Fruit fly (Drosophila melanogaster): ENCODE results near the gene CG7653.

DNA sequence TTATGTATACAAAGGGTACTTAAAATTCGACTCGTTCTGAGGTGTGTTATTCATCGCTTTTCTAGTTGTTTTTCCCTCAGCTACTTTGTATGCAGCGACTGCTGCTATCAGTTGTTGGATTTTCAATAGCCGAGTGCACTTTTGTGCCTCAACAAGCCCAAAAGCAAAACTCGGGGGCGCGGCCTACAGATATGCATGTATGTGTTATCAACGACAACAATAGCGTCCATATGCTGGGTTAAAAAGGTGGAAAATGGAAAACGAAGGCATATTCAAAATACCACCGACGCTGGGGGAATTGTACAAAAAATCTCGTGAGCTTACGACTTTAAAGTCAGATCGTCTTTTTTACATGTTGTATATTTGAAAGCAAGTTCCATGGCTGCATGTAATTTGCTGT is 33.4 kb downstream of the CG7653 start:
- no peak for TF ChIP-seq Hnf4 (GFP tag; optimal IDR thresholded peaks at IDR 0.05)
- TF ChIP-seq fru (GFP tag; optimal IDR thresholded peaks at IDR 0.05): no peak
- TF ChIP-seq CG32264 (GFP tag; optimal IDR thresholded peaks at IDR 0.05): no peak
- TF ChIP-seq sv (GFP tag; optimal IDR thresholded peaks at IDR 0.05): no peak
- TF ChIP-seq woc (GFP tag; optimal IDR thresholded peaks at IDR 0.05): no peak
- no peak for TF ChIP-seq Vsx2 (GFP tag; optimal IDR thresholded peaks at IDR 0.05; ENCODE audit: partially characterized antibody)
- no peak for TF ChIP-seq h (GFP tag; optimal IDR thresholded peaks at IDR 0.05)
- TF ChIP-seq brk (GFP tag; optimal IDR thresholded peaks at IDR 0.05): no peak
- TF ChIP-seq usp (GFP tag; optimal IDR thresholded peaks at IDR 0.05): no peak
- no peak for TF ChIP-seq jim (GFP tag; optimal IDR thresholded peaks at IDR 0.05)
- TF ChIP-seq sage (GFP tag; optimal IDR thresholded peaks at IDR 0.05): no peak
- no peak for TF ChIP-seq lola (GFP tag; optimal IDR thresholded peaks at IDR 0.05)
- no peak for TF ChIP-seq OdsH (GFP tag; optimal IDR thresholded peaks at IDR 0.05)
- no peak for TF ChIP-seq Dif (GFP tag; optimal IDR thresholded peaks at IDR 0.05; ENCODE audit: partially characterized antibody)

All from whole organism, wandering third instar larva.